Fruit fly (Drosophila melanogaster): ENCODE results near the gene Ppcs.

- no peak for TF ChIP-seq CG8301 (tag; optimal IDR thresholded peaks at IDR 0.05)
- no peak for TF ChIP-seq EcR (GFP tag; optimal IDR thresholded peaks at IDR 0.05)
- peak; percentile 13 for TF ChIP-seq Snoo (tag; optimal IDR thresholded peaks at IDR 0.05)
- no peak for TF ChIP-seq CG14655 (GFP tag; optimal IDR thresholded peaks at IDR 0.05)
- peak; percentile 14 for TF ChIP-seq Pif1A (GFP tag; optimal IDR thresholded peaks at IDR 0.05)
Observed at dm6 chr3R:19151848-19152787, 4.4 kb upstream of the Ppcs start.
